Worm (Caenorhabditis elegans): ENCODE results near the gene clhm-1.

ce11 chrII:6827388-6827787 is 43.4 kb downstream of the clhm-1 start:
- TF ChIP-seq nhr-11 (tag; optimal IDR thresholded peaks at IDR 0.05), result no peak
- TF ChIP-seq nhr-25 (tag; optimal IDR thresholded peaks at IDR 0.05), result peak; percentile 64
- TF ChIP-seq elt-3 (tag; optimal IDR thresholded peaks at IDR 0.05), result no peak
- no peak for TF ChIP-seq elt-1 (tag; optimal IDR thresholded peaks at IDR 0.05)
- TF ChIP-seq unc-62 (GFP tag; optimal IDR thresholded peaks at IDR 0.05), result no peak
- TF ChIP-seq ztf-11 (tag; optimal IDR thresholded peaks at IDR 0.05), result no peak
- peak; percentile 35 for TF ChIP-seq lin-13 (GFP tag; optimal IDR thresholded peaks at IDR 0.05)
- no peak for TF ChIP-seq nhr-77 (tag; optimal IDR thresholded peaks at IDR 0.05)

Data from whole organism, L2 larva.